Fruit fly (Drosophila melanogaster) whole organism, adult: Measurements from ENCODE around the gene RtGEF.

Source experiments
- CG11617 ChIP-seq: fragments of 200-800 bp; sonication (Bioruptor generic); optimal IDR thresholded peaks from 2 replicates; lab custom pipeline; 2017; ENCODE audit warnings: mild to moderate bottlenecking, missing biosample characterization, missing genetic modification reagents, missing genetic modification characterization
- CG12768 ChIP-seq: fragments of 200-800 bp; sonication (Bioruptor generic); optimal IDR thresholded peaks from 2 replicates; lab custom pipeline; 2017; ENCODE audit warnings: missing biosample characterization, missing genetic modification characterization, mild to moderate bottlenecking, moderate library complexity, missing genetic modification reagents
- CG14711 ChIP-seq: fragments of 200-800 bp; sonication (Bioruptor generic); optimal IDR thresholded peaks from 2 replicates; lab custom pipeline; 2018; ENCODE audit warnings: missing biosample characterization, mild to moderate bottlenecking, missing genetic modification characterization, moderate library complexity
- CG1620 ChIP-seq: fragments of 200-800 bp; sonication (Bioruptor generic); optimal IDR thresholded peaks from 2 replicates; lab custom pipeline; 2016; ENCODE audit warnings: missing biosample characterization, missing genetic modification characterization
- CG33017 ChIP-seq: fragments of 200-800 bp; sonication (Bioruptor generic); optimal IDR thresholded peaks from 2 replicates; lab custom pipeline; 2018; ENCODE audit warnings: missing biosample characterization, mild to moderate bottlenecking, missing genetic modification characterization, moderate library complexity
- CG5204 ChIP-seq: fragments of 200-800 bp; sonication (Bioruptor generic); optimal IDR thresholded peaks from 2 replicates; lab custom pipeline; 2016; ENCODE audit warnings: missing biosample characterization, missing genetic modification characterization
- CG7045 ChIP-seq: fragments of 200-800 bp; sonication (Bioruptor generic); optimal IDR thresholded peaks from 2 replicates; lab custom pipeline; 2017; ENCODE audit warnings: missing biosample characterization, mild to moderate bottlenecking, missing genetic modification characterization
- CG7101 ChIP-seq: fragments of 200-800 bp; sonication (Bioruptor generic); optimal IDR thresholded peaks from 2 replicates; lab custom pipeline; 2018; ENCODE audit warnings: missing biosample characterization, mild to moderate bottlenecking, missing genetic modification characterization, moderate library complexity
- Clk ChIP-seq: fragments of 200-800 bp; sonication (Bioruptor generic); optimal IDR thresholded peaks from 2 replicates; lab custom pipeline; 2017; ENCODE audit warnings: missing biosample characterization, missing genetic modification characterization
- Crg-1 ChIP-seq: fragments of 200-800 bp; sonication (Bioruptor generic); optimal IDR thresholded peaks from 2 replicates; lab custom pipeline; 2016; ENCODE audit warnings: missing biosample characterization, missing genetic modification characterization
- Hr96 ChIP-seq: fragments of 200-800 bp; sonication (Bioruptor generic); optimal IDR thresholded peaks from 2 replicates; lab custom pipeline; 2016; ENCODE audit warnings: missing biosample characterization, missing genetic modification characterization
- Mnt ChIP-seq: fragments of 200-800 bp; sonication (Bioruptor generic); optimal IDR thresholded peaks from 2 replicates; lab custom pipeline; 2016; ENCODE audit warnings: missing biosample characterization, mild to moderate bottlenecking, missing genetic modification characterization
- bab1 ChIP-seq: fragments of 200-800 bp; sonication (Bioruptor generic); optimal IDR thresholded peaks from 3 replicates; lab custom pipeline; 2019; ENCODE audit warnings: missing biosample characterization, mild to moderate bottlenecking, missing genetic modification characterization, moderate library complexity
- cic ChIP-seq: fragments of 200-800 bp; sonication (Bioruptor generic); optimal IDR thresholded peaks from 2 replicates; lab custom pipeline; 2017; ENCODE audit warnings: missing biosample characterization, mild to moderate bottlenecking, missing genetic modification characterization, moderate library complexity
- cnc ChIP-seq, 2 experiments: fragments of >200 bp; optimal IDR thresholded peaks; 2 replicates each; lab custom pipeline; 2017
- kay ChIP-seq: fragments of 200-800 bp; sonication (Bioruptor generic); peaks from one replicate; lab custom pipeline; 2016; ENCODE audit warnings: missing biosample characterization, missing genetic modification characterization, borderline replicate concordance
- ovo ChIP-seq: fragments of 200-800 bp; sonication (Bioruptor generic); optimal IDR thresholded peaks from 2 replicates; lab custom pipeline; 2016; ENCODE audit warnings: missing biosample characterization, missing genetic modification characterization
- pad ChIP-seq: fragments of 200-800 bp; sonication (Bioruptor generic); optimal IDR thresholded peaks from 3 replicates; lab custom pipeline; 2017; ENCODE audit warnings: missing biosample characterization, missing genetic modification characterization, mild to moderate bottlenecking, moderate library complexity, missing genetic modification reagents
- tj ChIP-seq: fragments of 200-800 bp; sonication (Bioruptor generic); optimal IDR thresholded peaks from 3 replicates; lab custom pipeline; 2017; ENCODE audit warnings: missing biosample characterization, mild to moderate bottlenecking, missing genetic modification characterization, moderate library complexity
- toe ChIP-seq: fragments of 200-800 bp; sonication (Bioruptor generic); optimal IDR thresholded peaks from 2 replicates; lab custom pipeline; 2016; ENCODE audit warnings: missing biosample characterization, missing genetic modification characterization

RtGEF gene

dm6 chr2L:20334918-20335317, 15.3 kb upstream of the RtGEF start:
- no peak for TF ChIP-seq CG33017 (tag; lab: Kevin White, UChicago)
- peak; percentile 1 for TF ChIP-seq CG7045 (GFP tag; lab: Kevin White, UChicago)

DNA sequence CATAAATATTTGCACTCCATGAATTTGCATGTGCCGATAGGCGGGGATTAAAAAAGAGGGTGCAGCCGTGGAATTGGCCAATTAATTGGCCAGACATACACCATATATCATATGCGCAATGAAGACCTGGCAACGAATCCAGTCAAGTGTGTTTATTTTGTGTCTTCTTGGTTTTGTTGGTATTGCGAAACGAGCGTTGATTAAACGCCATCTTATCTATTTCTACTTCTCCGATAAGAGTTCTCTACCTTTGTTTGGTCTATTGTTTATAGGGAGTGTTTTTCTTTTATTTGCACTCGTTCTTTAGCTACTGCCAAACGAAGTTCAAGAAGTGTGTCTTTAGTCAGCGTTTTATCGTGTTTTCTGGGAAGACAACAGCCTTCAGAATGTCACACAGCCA, 12.4 kb upstream of the RtGEF start:
- no peak for TF ChIP-seq CG12768 (GFP tag; lab: Kevin White, UChicago)
- peak; percentile 60 for TF ChIP-seq cic (GFP tag; lab: Kevin White, UChicago)
- no peak for TF ChIP-seq ovo (GFP tag; lab: Kevin White, UChicago)
- TF ChIP-seq CG14711 (tag; lab: Kevin White, UChicago), result no peak
- TF ChIP-seq Crg-1, result no peak
- TF ChIP-seq CG5204 (GFP tag; lab: Kevin White, UChicago), result no peak

dm6 chr2L:20340635-20341034, 9.6 kb upstream of the RtGEF start:
- no peak for TF ChIP-seq tj
- no peak for TF ChIP-seq CG12768 (GFP tag; lab: Kevin White, UChicago)
- no peak for TF ChIP-seq pad
- TF ChIP-seq cic (GFP tag; lab: Kevin White, UChicago), result no peak
- TF ChIP-seq CG33017 (tag; lab: Kevin White, UChicago), result no peak
- no peak for TF ChIP-seq CG7101 (tag; lab: Kevin White, UChicago)
- TF ChIP-seq CG1620 (GFP tag; lab: Kevin White, UChicago), result no peak
- no peak for TF ChIP-seq CG7045 (GFP tag; lab: Kevin White, UChicago)
- no peak for TF ChIP-seq Crg-1
- no peak for TF ChIP-seq Mnt
- TF ChIP-seq toe (GFP tag; lab: Kevin White, UChicago), result no peak
- no peak for TF ChIP-seq ovo (GFP tag; lab: Kevin White, UChicago)

dm6 chr2L:20341211-20341998, 8.8 kb upstream of the RtGEF start:
- TF ChIP-seq CG7101 (tag; lab: Kevin White, UChicago), result no peak
- TF ChIP-seq bab1 (GFP tag; lab: Kevin White, UChicago), result peak; percentile 4
- TF ChIP-seq pad, result peak; percentile 17
- no peak for TF ChIP-seq CG7045 (GFP tag; lab: Kevin White, UChicago)
- no peak for TF ChIP-seq CG12768 (GFP tag; lab: Kevin White, UChicago)

- no peak for TF ChIP-seq kay (GFP tag; lab: Kevin White, UChicago)
- TF ChIP-seq bab1 (GFP tag; lab: Kevin White, UChicago), result no peak
- no peak for TF ChIP-seq cnc (optimal IDR thresholded peaks at IDR 0.05; lab: Kevin White, UChicago)
- TF ChIP-seq pad, result peak; percentile 3
Observed at dm6 chr2L:20341999-20342325, 8.3 kb upstream of the RtGEF start.

DNA sequence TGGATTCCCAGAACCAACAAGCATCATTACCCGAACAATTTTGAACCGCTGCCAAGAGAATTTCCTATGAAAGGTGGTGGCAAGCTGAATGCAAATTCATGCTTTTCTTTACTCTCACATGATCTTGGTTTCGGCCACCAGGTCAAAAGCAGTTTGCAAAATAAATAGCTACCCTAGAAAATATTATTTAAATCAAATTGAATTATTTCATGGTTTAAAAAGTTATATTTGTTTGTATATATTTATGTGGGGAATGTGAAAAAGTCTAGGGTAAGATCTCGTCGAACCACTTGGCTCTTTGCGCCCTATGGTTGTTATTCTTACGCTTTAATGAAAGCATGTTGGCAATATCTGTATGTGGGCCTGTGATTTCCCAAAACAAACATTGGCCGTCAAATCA, 1.5 kb downstream of the RtGEF start:
- no peak for TF ChIP-seq CG14711 (tag; lab: Kevin White, UChicago)
- TF ChIP-seq CG33017 (tag; lab: Kevin White, UChicago), result no peak
- no peak for TF ChIP-seq tj
- TF ChIP-seq ovo (GFP tag; lab: Kevin White, UChicago), result no peak
- TF ChIP-seq kay (GFP tag; lab: Kevin White, UChicago), result no peak
- no peak for TF ChIP-seq cnc (optimal IDR thresholded peaks at IDR 0.05; lab: Kevin White, UChicago)
- no peak for TF ChIP-seq CG7101 (tag; lab: Kevin White, UChicago)
- no peak for TF ChIP-seq cic (GFP tag; lab: Kevin White, UChicago)
- no peak for TF ChIP-seq pad
- TF ChIP-seq CG11617 (GFP tag; lab: Kevin White, UChicago), result no peak
- no peak for TF ChIP-seq bab1 (GFP tag; lab: Kevin White, UChicago)
- no peak for TF ChIP-seq Clk (GFP tag; lab: Kevin White, UChicago)
- TF ChIP-seq toe (GFP tag; lab: Kevin White, UChicago), result no peak
- no peak for TF ChIP-seq Hr96 (GFP tag; lab: Kevin White, UChicago)
- no peak for TF ChIP-seq Crg-1
- TF ChIP-seq CG5204 (GFP tag; lab: Kevin White, UChicago), result no peak
- no peak for TF ChIP-seq CG12768 (GFP tag; lab: Kevin White, UChicago)
- no peak for TF ChIP-seq Mnt
- TF ChIP-seq CG7045 (GFP tag; lab: Kevin White, UChicago), result no peak
- no peak for TF ChIP-seq CG1620 (GFP tag; lab: Kevin White, UChicago)

dm6 chr2L:20352200-20352599, 2.0 kb downstream of the RtGEF start:
- no peak for TF ChIP-seq CG7101 (tag; lab: Kevin White, UChicago)
- TF ChIP-seq pad, result no peak
- TF ChIP-seq cic (GFP tag; lab: Kevin White, UChicago), result no peak
- no peak for TF ChIP-seq Hr96 (GFP tag; lab: Kevin White, UChicago)
- TF ChIP-seq CG7045 (GFP tag; lab: Kevin White, UChicago), result no peak
- TF ChIP-seq bab1 (GFP tag; lab: Kevin White, UChicago), result no peak
- TF ChIP-seq CG5204 (GFP tag; lab: Kevin White, UChicago), result no peak
- no peak for TF ChIP-seq CG12768 (GFP tag; lab: Kevin White, UChicago)
- TF ChIP-seq kay (GFP tag; lab: Kevin White, UChicago), result no peak
- TF ChIP-seq toe (GFP tag; lab: Kevin White, UChicago), result no peak
- TF ChIP-seq CG11617 (GFP tag; lab: Kevin White, UChicago), result no peak
- no peak for TF ChIP-seq CG33017 (tag; lab: Kevin White, UChicago)
- TF ChIP-seq CG1620 (GFP tag; lab: Kevin White, UChicago), result no peak
- no peak for TF ChIP-seq ovo (GFP tag; lab: Kevin White, UChicago)
